Fruit fly (Drosophila melanogaster): ENCODE data around the gene Traf6.

Gene Traf6

dm6 chrX:8126149-8126548 lies 31.0 kb downstream of the Traf6 start (continued):
- TF ChIP-seq dan (GFP tag; IDR thresholded peaks at IDR 0.05) (no peak), ssp (GFP tag; IDR thresholded peaks at IDR 0.05) (peak; percentile 45), ERR (GFP tag; optimal IDR thresholded peaks at IDR 0.05) (no peak), ham (GFP tag; IDR thresholded peaks at IDR 0.05) (no peak), Sry-δ (GFP tag; optimal IDR thresholded peaks at IDR 0.05) (no peak), klu (GFP tag; IDR thresholded peaks at IDR 0.05) (no peak), chif (GFP tag; optimal IDR thresholded peaks at IDR 0.05) (peak; percentile 23 to 71), NfI (GFP tag; optimal IDR thresholded peaks at IDR 0.05) (peak; percentile 32), CG12219 (GFP tag; optimal IDR thresholded peaks at IDR 0.05) (peak; percentile 40), CG5180 (GFP tag; optimal IDR thresholded peaks at IDR 0.05) (peak; percentile 21), aop (GFP tag; IDR thresholded peaks at IDR 0.05) (no peak), ewg (GFP tag; optimal IDR thresholded peaks at IDR 0.05) (peak; percentile 67), E2f2 (GFP tag; IDR thresholded peaks at IDR 0.05) (peak; percentile 29; the same call in 1 of the 2 replicates), tgo (GFP tag; IDR thresholded peaks at IDR 0.05) (peak; percentile 45; the same call in 1 of the 3 replicates), CG10979 (tag; optimal IDR thresholded peaks at IDR 0.05) (peak; percentile 80), dmrt11E (tag; optimal IDR thresholded peaks at IDR 0.05) (peak; percentile 61), H2.0 (GFP tag; IDR thresholded peaks at IDR 0.05) (no peak), ci (GFP tag; IDR thresholded peaks at IDR 0.05) (peak; percentile 89), fd102C (GFP tag; optimal IDR thresholded peaks at IDR 0.05) (no peak), CG2875 (GFP tag; optimal IDR thresholded peaks at IDR 0.05) (peak; percentile 70), Elba2 (GFP tag; optimal IDR thresholded peaks at IDR 0.05) (no peak), fu2 (GFP tag; optimal IDR thresholded peaks at IDR 0.05) (no peak), CG6791 (GFP tag; IDR thresholded peaks at IDR 0.05; ENCODE audit: partially characterized antibody) (no peak), Dek (tag; optimal IDR thresholded peaks at IDR 0.05) (no peak), CG14014 (GFP tag; IDR thresholded peaks at IDR 0.05) (no peak), CG12155 (GFP tag; optimal IDR thresholded peaks at IDR 0.05) (peak; percentile 16), CG7556 (GFP tag; optimal IDR thresholded peaks at IDR 0.05) (peak; percentile 24), CG16779 (GFP tag; IDR thresholded peaks at IDR 0.05) (no peak), dmrt99B (tag; optimal IDR thresholded peaks at IDR 0.05) (peak; percentile 78), HLH3B (GFP tag; IDR thresholded peaks at IDR 0.05) (peak; percentile 74), Hmr (GFP tag; optimal IDR thresholded peaks at IDR 0.05) (no peak), nmo (GFP tag; optimal IDR thresholded peaks at IDR 0.05) (peak; percentile 73), CG6254 (GFP tag; optimal IDR thresholded peaks at IDR 0.05) (peak; percentile 50), maf-S (GFP tag; optimal IDR thresholded peaks at IDR 0.05) (peak; percentile 6), run (tag; optimal IDR thresholded peaks at IDR 0.05) (no peak), vnd (GFP tag; IDR thresholded peaks at IDR 0.05; ENCODE audit: partially characterized antibody) (no peak), Ptx1 (GFP tag; IDR thresholded peaks at IDR 0.05) (peak; percentile 67), psq (GFP tag; optimal IDR thresholded peaks at IDR 0.05) (peak; percentile 6), slp2 (GFP tag; optimal IDR thresholded peaks at IDR 0.05) (peak; percentile 7), CG12744 (GFP tag; optimal IDR thresholded peaks at IDR 0.05) (no peak), mirr (GFP tag; optimal IDR thresholded peaks at IDR 0.05) (no peak), CG6683 (GFP tag; optimal IDR thresholded peaks at IDR 0.05) (no peak), tll (GFP tag; optimal IDR thresholded peaks at IDR 0.05) (no peak), crp (GFP tag; optimal IDR thresholded peaks at IDR 0.05) (no peak), D19A (tag; optimal IDR thresholded peaks at IDR 0.05) (peak; percentile 66), dimm (GFP tag; IDR thresholded peaks at IDR 0.05) (peak; percentile 41; the same call in 1 of the 2 replicates), row (GFP tag; IDR thresholded peaks at IDR 0.05) (peak; percentile 67), Blimp-1 (GFP tag; optimal IDR thresholded peaks at IDR 0.05) (peak; percentile 94), vvl (GFP tag; IDR thresholded peaks at IDR 0.05) (peak; percentile 72), CG7745 (tag; optimal IDR thresholded peaks at IDR 0.05) (no peak), CG8924 (tag; optimal IDR thresholded peaks at IDR 0.05) (peak; percentile 67)

Data from whole organism, embryonic.